Worm (Caenorhabditis elegans) whole organism, L3 larva: ENCODE data around the gene F32D8.3.

ENCODE experiments used
- R02D3.7 ChIP-seq: fragments of 150-350 bp; optimal IDR thresholded peaks from 2 replicates; lab custom pipeline; 2014; ENCODE audit warnings: missing biosample characterization, missing genetic modification characterization
- aly-2 ChIP-seq: fragments of 150-350 bp; optimal IDR thresholded peaks from 2 replicates; lab custom pipeline; 2014; ENCODE audit warnings: missing biosample characterization, missing genetic modification characterization
- ceh-28 ChIP-seq: fragments of 150-350 bp; optimal IDR thresholded peaks from 2 replicates; lab custom pipeline; 2014; ENCODE audit warnings: missing biosample characterization, missing genetic modification reagents, missing genetic modification characterization
- ceh-82 ChIP-seq: fragments of 150-350 bp; optimal IDR thresholded peaks from 2 replicates; lab custom pipeline; 2014; ENCODE audit warnings: missing biosample characterization, missing genetic modification characterization
- daf-12 ChIP-seq: fragments of 150-350 bp; optimal IDR thresholded peaks from 2 replicates; lab custom pipeline; 2014; ENCODE audit warnings: missing biosample characterization, missing genetic modification reagents, missing genetic modification characterization
- egl-27 ChIP-seq: sonication (generic microtip); optimal IDR thresholded peaks from 4 replicates; lab custom pipeline; 2017; ENCODE audit warnings: missing biosample characterization, missing genetic modification reagents, missing genetic modification characterization
- egl-5 ChIP-seq: fragments of 150-350 bp; optimal IDR thresholded peaks from 2 replicates; lab custom pipeline; 2017; ENCODE audit warnings: missing biosample characterization, missing genetic modification reagents, missing genetic modification characterization, inconsistent platforms
- elt-1 ChIP-seq: fragments of 150-350 bp; optimal IDR thresholded peaks from 2 replicates; lab custom pipeline; 2014; ENCODE audit warnings: missing biosample characterization, missing genetic modification characterization
- elt-2 ChIP-seq: sonication (generic microtip); optimal IDR thresholded peaks from 2 replicates; lab custom pipeline; 2016; ENCODE audit warnings: missing genetic modification reagents, mild to moderate bottlenecking, missing genetic modification characterization, missing compliant biosample characterization
- elt-3 ChIP-seq, 3 experiments: fragments of 150-350 bp in 1 of 3; sonication (generic microtip) in 2 of 3; optimal IDR thresholded peaks; 2 replicates in 2 of 3; 4 replicates in 1 of 3; lab custom pipeline; 2014 to 2017; ENCODE audit warnings: missing biosample characterization in 3 of 3, missing genetic modification characterization in 3 of 3
- eor-1 ChIP-seq, 2 experiments: fragments of 150-350 bp; optimal IDR thresholded peaks; 2 replicates each; lab custom pipeline; 2014 to 2018; ENCODE audit warnings: missing biosample characterization in 2 of 2, missing genetic modification characterization in 2 of 2
- fkh-10 ChIP-seq: sonication (generic microtip); optimal IDR thresholded peaks from 2 replicates; lab custom pipeline; 2017; ENCODE audit warnings: missing biosample characterization, missing genetic modification reagents, missing genetic modification characterization
- fkh-2 ChIP-seq: fragments of 150-350 bp; optimal IDR thresholded peaks from 2 replicates; lab custom pipeline; 2014; ENCODE audit warnings: missing biosample characterization, missing genetic modification reagents, missing genetic modification characterization
- fos-1 ChIP-seq: fragments of 150-350 bp; optimal IDR thresholded peaks from 2 replicates; lab custom pipeline; 2014; ENCODE audit warnings: missing biosample characterization, missing genetic modification characterization
- hmg-11 ChIP-seq: sonication (generic microtip); optimal IDR thresholded peaks from 2 replicates; lab custom pipeline; 2016; ENCODE audit warnings: missing genetic modification characterization, missing compliant biosample characterization
- jun-1 ChIP-seq: fragments of 150-350 bp; optimal IDR thresholded peaks from 2 replicates; lab custom pipeline; 2014; ENCODE audit warnings: missing biosample characterization, missing genetic modification reagents, missing genetic modification characterization
- lin-15B ChIP-seq: fragments of 150-350 bp; optimal IDR thresholded peaks from 2 replicates; lab custom pipeline; 2014; ENCODE audit warnings: missing biosample characterization, missing genetic modification characterization
- lin-39 ChIP-seq: fragments of 150-350 bp; optimal IDR thresholded peaks from 2 replicates; lab custom pipeline; 2018; ENCODE audit warnings: missing biosample characterization, missing genetic modification reagents, missing genetic modification characterization
- lsy-12 ChIP-seq: sonication (generic microtip); optimal IDR thresholded peaks from 2 replicates; lab custom pipeline; 2016; ENCODE audit warnings: mild to moderate bottlenecking, missing genetic modification characterization, missing compliant biosample characterization
- mdl-1 ChIP-seq: fragments of 150-350 bp; optimal IDR thresholded peaks from 2 replicates; lab custom pipeline; 2014; ENCODE audit warnings: missing biosample characterization, missing genetic modification characterization
- mml-1 ChIP-seq: fragments of 150-350 bp; sonication (generic microtip); optimal IDR thresholded peaks from 3 replicates; lab custom pipeline; 2014; ENCODE audit warnings: missing biosample characterization, missing genetic modification characterization
- nfya-1 ChIP-seq: sonication (generic microtip); optimal IDR thresholded peaks from 2 replicates; lab custom pipeline; 2017; ENCODE audit warnings: missing genetic modification characterization, mild to moderate bottlenecking, missing compliant biosample characterization, antibody characterized with exemption, moderate library complexity; ENCODE audit not compliant: insufficient read depth
- nhr-11 ChIP-seq: fragments of 150-350 bp; optimal IDR thresholded peaks from 2 replicates; lab custom pipeline; 2014; ENCODE audit warnings: missing biosample characterization, missing genetic modification characterization
- nhr-12 ChIP-seq: fragments of 150-350 bp; optimal IDR thresholded peaks from 2 replicates; lab custom pipeline; 2014; ENCODE audit warnings: missing biosample characterization, missing genetic modification characterization
- nhr-23 ChIP-seq: fragments of 150-350 bp; optimal IDR thresholded peaks from 2 replicates; lab custom pipeline; 2014; ENCODE audit warnings: missing biosample characterization, missing genetic modification reagents, missing genetic modification characterization
- nhr-237 ChIP-seq: fragments of 150-350 bp; optimal IDR thresholded peaks from 2 replicates; lab custom pipeline; 2014; ENCODE audit warnings: missing biosample characterization, missing genetic modification characterization
- nhr-25 ChIP-seq: sonication (generic microtip); optimal IDR thresholded peaks from 2 replicates; lab custom pipeline; 2017; ENCODE audit warnings: missing biosample characterization, missing genetic modification characterization
- nhr-28 ChIP-seq: fragments of 150-350 bp; optimal IDR thresholded peaks from 2 replicates; lab custom pipeline; 2014; ENCODE audit warnings: missing biosample characterization, missing genetic modification characterization
- nhr-43 ChIP-seq: sonication (generic microtip); optimal IDR thresholded peaks from 2 replicates; lab custom pipeline; 2016; ENCODE audit warnings: mild to moderate bottlenecking, missing genetic modification characterization, missing compliant biosample characterization; ENCODE audit not compliant: poor library complexity, severe bottlenecking
- nhr-67 ChIP-seq: fragments of 150-350 bp; optimal IDR thresholded peaks from 2 replicates; lab custom pipeline; 2014; ENCODE audit warnings: missing biosample characterization, missing genetic modification characterization
- nhr-76 ChIP-seq: fragments of 150-350 bp; sonication (generic microtip); optimal IDR thresholded peaks from 5 replicates; lab custom pipeline; 2014; ENCODE audit warnings: missing biosample characterization, missing genetic modification characterization
- pha-4 ChIP-seq: fragments of 150-350 bp; optimal IDR thresholded peaks from 2 replicates; lab custom pipeline; 2014; ENCODE audit warnings: missing biosample characterization, missing genetic modification reagents, missing genetic modification characterization
- pqm-1 ChIP-seq: fragments of 150-350 bp; optimal IDR thresholded peaks from 2 replicates; lab custom pipeline; 2017; ENCODE audit warnings: missing biosample characterization, missing genetic modification characterization, inconsistent platforms
- skn-1 ChIP-seq: fragments of 150-350 bp; optimal IDR thresholded peaks from 2 replicates; lab custom pipeline; 2014; ENCODE audit warnings: missing biosample characterization, missing genetic modification characterization
- snpc-4 ChIP-seq: fragments of 150-350 bp; optimal IDR thresholded peaks from 2 replicates; lab custom pipeline; 2014; ENCODE audit warnings: missing biosample characterization, missing genetic modification characterization
- tbx-2 ChIP-seq: sonication (generic microtip); optimal IDR thresholded peaks from 2 replicates; lab custom pipeline; 2016; ENCODE audit warnings: mild to moderate bottlenecking, missing genetic modification characterization, missing compliant biosample characterization
- unc-62 ChIP-seq: fragments of 150-350 bp; sonication (generic microtip); optimal IDR thresholded peaks from 4 replicates; lab custom pipeline; 2014; ENCODE audit warnings: missing biosample characterization, missing genetic modification reagents, missing genetic modification characterization
- zag-1 ChIP-seq: fragments of 150-350 bp; optimal IDR thresholded peaks from 2 replicates; lab custom pipeline; 2014; ENCODE audit warnings: missing biosample characterization, missing genetic modification characterization
- ztf-11 ChIP-seq: fragments of 150-350 bp; optimal IDR thresholded peaks from 2 replicates; lab custom pipeline; 2014; ENCODE audit warnings: missing biosample characterization, missing genetic modification characterization
- ztf-4 ChIP-seq: fragments of 150-350 bp; optimal IDR thresholded peaks from 2 replicates; lab custom pipeline; 2014; ENCODE audit warnings: missing biosample characterization, missing genetic modification characterization

The F32D8.3 gene

DNA sequence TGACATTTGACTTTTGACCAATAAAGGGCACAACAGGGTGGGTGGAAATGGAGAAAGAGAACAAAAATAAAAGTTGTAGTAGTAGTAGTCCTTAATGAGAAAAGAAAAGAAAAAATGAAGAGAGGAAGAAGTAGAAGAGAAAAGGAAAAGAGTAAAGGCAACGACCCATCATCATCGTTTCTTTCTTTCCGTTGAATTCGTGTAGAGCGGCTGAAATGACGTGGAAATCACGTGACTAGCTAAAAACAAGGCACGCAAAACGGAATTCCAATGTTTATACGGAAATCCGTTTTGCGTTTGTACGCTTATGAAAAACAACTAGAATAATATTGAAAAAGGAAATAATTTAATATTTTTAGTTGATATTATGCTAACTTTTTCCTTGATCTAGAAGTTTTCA is 19.1 kb upstream of the F32D8.3 start:
- TF ChIP-seq nhr-28 (tag; lab: Kevin White, UChicago) (no peak), mdl-1 (tag; lab: Kevin White, UChicago) (no peak), hmg-11 (tag; lab: Kevin White, UChicago) (no peak), nfya-1 (tag; lab: Kevin White, UChicago) (peak; percentile 28), ztf-11 (tag; lab: Kevin White, UChicago) (no peak), nhr-43 (tag; lab: Kevin White, UChicago) (peak; percentile 11), nhr-76 (no peak), fkh-10 (GFP tag; lab: Kevin White, UChicago) (peak; percentile 65), pqm-1 (tag; lab: Kevin White, UChicago) (no peak), daf-12 (tag; lab: Kevin White, UChicago) (no peak), lin-39 (tag; lab: Kevin White, UChicago) (peak; percentile 11)

DNA sequence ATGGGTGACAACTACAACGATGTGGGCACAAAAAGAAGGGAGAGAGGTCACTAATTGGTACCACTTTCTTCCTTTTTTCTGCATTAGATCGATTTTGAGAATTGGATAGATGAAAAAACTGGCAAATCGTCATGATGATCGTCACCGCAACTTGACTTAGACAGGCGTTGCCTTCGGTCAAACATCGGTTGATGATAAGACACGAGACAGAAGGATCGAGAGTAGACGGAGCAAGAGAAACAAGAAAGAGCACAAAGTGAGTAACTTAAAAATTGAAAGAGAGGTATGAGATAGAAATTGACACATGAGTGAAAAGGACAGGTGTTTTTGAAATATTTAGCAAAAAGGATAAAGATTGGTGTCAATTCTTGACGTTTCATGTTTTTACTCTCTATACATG is 16.6 kb upstream of the F32D8.3 start:
- TF ChIP-seq fos-1 (tag; lab: Kevin White, UChicago), result no peak
- TF ChIP-seq elt-2 (tag; lab: Kevin White, UChicago), result peak; percentile 23
- peak; percentile 9 for TF ChIP-seq pqm-1 (tag; lab: Kevin White, UChicago)
- TF ChIP-seq, all 47 proteins: peak for 2

ce11 chrV:10871457-10871861 is 15.2 kb upstream of the F32D8.3 start:
- TF ChIP-seq egl-27 (tag; lab: Kevin White, UChicago), result peak; percentile 66
- TF ChIP-seq lsy-12 (tag; lab: Kevin White, UChicago), result peak; percentile 54
- no peak for TF ChIP-seq fos-1 (tag; lab: Kevin White, UChicago)
- TF ChIP-seq nfya-1 (tag; lab: Kevin White, UChicago), result peak; percentile 87
- peak; percentile 7 for TF ChIP-seq ceh-82 (tag; lab: Kevin White, UChicago)
- TF ChIP-seq elt-3 (tag; optimal IDR thresholded peaks at IDR 0.05; lab: Kevin White, UChicago), result no peak
- peak; percentile 55 for TF ChIP-seq mml-1 (tag; lab: Kevin White, UChicago)
- no peak for TF ChIP-seq ztf-4
- no peak for TF ChIP-seq nhr-25 (tag; lab: Kevin White, UChicago)
- TF ChIP-seq ceh-28, result peak; percentile 60
- TF ChIP-seq ztf-11 (tag; lab: Kevin White, UChicago), result no peak
- TF ChIP-seq R02D3.7 (tag; lab: Kevin White, UChicago), result peak; percentile 39
- peak; percentile 80 for TF ChIP-seq unc-62 (GFP tag; lab: Kevin White, UChicago)
- TF ChIP-seq nhr-12 (tag; lab: Kevin White, UChicago), result no peak
- peak; percentile 71 for TF ChIP-seq jun-1 (tag; lab: Kevin White, UChicago)
- TF ChIP-seq zag-1 (tag; lab: Kevin White, UChicago), result peak; percentile 35
- TF ChIP-seq fkh-2 (tag; lab: Kevin White, UChicago), result peak; percentile 12
- peak; percentile 83 for TF ChIP-seq mdl-1 (tag; lab: Kevin White, UChicago)
- TF ChIP-seq lin-39 (tag; lab: Kevin White, UChicago), result peak; percentile 65
- TF ChIP-seq elt-2 (tag; lab: Kevin White, UChicago), result peak; percentile 36
- TF ChIP-seq lin-15B (tag; lab: Kevin White, UChicago), result peak; percentile 45
- TF ChIP-seq hmg-11 (tag; lab: Kevin White, UChicago), result peak; percentile 90
- no peak for TF ChIP-seq nhr-76
- peak; percentile 33 for TF ChIP-seq nhr-23 (tag; lab: Kevin White, UChicago)
- TF ChIP-seq skn-1, result peak; percentile 16
- no peak for TF ChIP-seq eor-1 (tag; optimal IDR thresholded peaks at IDR 0.05; lab: Kevin White, UChicago)
- TF ChIP-seq pha-4, result peak; percentile 92
- peak; percentile 67 for TF ChIP-seq tbx-2 (tag; lab: Kevin White, UChicago)
- TF ChIP-seq nhr-11 (tag; lab: Kevin White, UChicago), result peak; percentile 56
- TF ChIP-seq nhr-43 (tag; lab: Kevin White, UChicago), result peak; percentile 60
- no peak for TF ChIP-seq nhr-67 (tag; lab: Kevin White, UChicago)
- TF ChIP-seq aly-2 (tag; lab: Kevin White, UChicago), result no peak
- peak; percentile 69 for TF ChIP-seq egl-5 (tag; lab: Kevin White, UChicago)
- TF ChIP-seq pqm-1 (tag; lab: Kevin White, UChicago), result peak; percentile 46
- TF ChIP-seq nhr-237, result no peak
- peak; percentile 47 for TF ChIP-seq snpc-4 (tag; lab: Kevin White, UChicago)
- TF ChIP-seq fkh-10 (GFP tag; lab: Kevin White, UChicago), result peak; percentile 92
- TF ChIP-seq elt-1, result peak; percentile 49
